Worm (Caenorhabditis elegans) whole organism, L1 larva: ENCODE results near the gene enu-3.6.

Source experiments
- C04F5.9 ChIP-seq: sonication (generic microtip); optimal IDR thresholded peaks from 2 replicates; lab custom pipeline; 2016; ENCODE audit warnings: missing genetic modification characterization, missing compliant biosample characterization
- C34B4.2 ChIP-seq: sonication (generic microtip); optimal IDR thresholded peaks from 2 replicates; lab custom pipeline; 2017; ENCODE audit warnings: mild to moderate bottlenecking, missing genetic modification characterization, missing compliant biosample characterization
- Y116A8C.19 ChIP-seq: sonication (generic microtip); optimal IDR thresholded peaks from 2 replicates; lab custom pipeline; 2016; ENCODE audit warnings: missing compliant biosample characterization, missing genetic modification characterization, borderline replicate concordance
- alr-1 ChIP-seq: fragments of 200-800 bp; sonication (Bioruptor generic); optimal IDR thresholded peaks from 2 replicates; lab custom pipeline; 2018; ENCODE audit warnings: borderline replicate concordance, mild to moderate bottlenecking, missing genetic modification characterization, missing compliant biosample characterization
- aly-2 ChIP-seq: fragments of 150-350 bp; optimal IDR thresholded peaks from 2 replicates; lab custom pipeline; 2014; ENCODE audit warnings: missing biosample characterization, missing genetic modification characterization
- ama-1 ChIP-seq: fragments of 150-350 bp; optimal IDR thresholded peaks from 2 replicates; lab custom pipeline; 2014
- blmp-1 ChIP-seq: fragments of 150-350 bp; optimal IDR thresholded peaks from 2 replicates; lab custom pipeline; 2014; ENCODE audit warnings: missing biosample characterization, missing genetic modification characterization
- ceh-63 ChIP-seq: fragments of 200-800 bp; sonication (Bioruptor generic); optimal IDR thresholded peaks from 2 replicates; lab custom pipeline; 2018; ENCODE audit warnings: mild to moderate bottlenecking, missing genetic modification characterization, missing compliant biosample characterization
- ceh-88 ChIP-seq: fragments of 200-800 bp; sonication (Bioruptor generic); IDR thresholded peaks from 2 replicates; pipeline ENCODE4 v1.3.6; 2022; ENCODE audit warnings: missing genetic modification characterization, missing compliant biosample characterization
- ceh-90 ChIP-seq: sonication (generic microtip); optimal IDR thresholded peaks from 2 replicates; lab custom pipeline; 2016; ENCODE audit warnings: missing genetic modification characterization, missing compliant biosample characterization
- dsc-1 ChIP-seq: sonication (generic microtip); optimal IDR thresholded peaks from 2 replicates; lab custom pipeline; 2016; ENCODE audit warnings: mild to moderate bottlenecking, missing genetic modification characterization, missing compliant biosample characterization
- efl-1 ChIP-seq, 4 experiments: fragments of 150-350 bp; optimal IDR thresholded peaks in 3 of 4; peaks in 1 of 4; 1 replicate in 1 of 4; 2 replicates in 3 of 4; lab custom pipeline; 2014; ENCODE audit warnings: missing biosample characterization in 2 of 4, missing genetic modification characterization in 2 of 4, missing genetic modification reagents in 2 of 4
- egl-13 ChIP-seq: sonication (generic microtip); optimal IDR thresholded peaks from 2 replicates; lab custom pipeline; 2016; ENCODE audit warnings: missing genotype, missing genetic modification reagents, missing genetic modification characterization, missing compliant biosample characterization
- elt-3 ChIP-seq, 6 experiments: fragments of 150-350 bp in 1 of 6; sonication (generic microtip); optimal IDR thresholded peaks; 2 replicates each; lab custom pipeline; 2017 to 2018; ENCODE audit warnings: missing biosample characterization in 6 of 6, missing genetic modification characterization in 6 of 6, inconsistent platforms in 1 of 6
- grh-1 ChIP-seq: fragments of 200-800 bp; sonication (Bioruptor generic); IDR thresholded peaks from 2 replicates; pipeline ENCODE4 v1.3.6; 2022; ENCODE audit warnings: missing genetic modification reagents, missing genetic modification characterization, missing compliant biosample characterization
- hlh-17 ChIP-seq: fragments of 200-800 bp; sonication (Bioruptor generic); optimal IDR thresholded peaks from 2 replicates; lab custom pipeline; 2018; ENCODE audit warnings: missing genetic modification characterization, mild to moderate bottlenecking, missing compliant biosample characterization, moderate library complexity, borderline replicate concordance
- hpl-2 ChIP-seq: fragments of 150-350 bp; optimal IDR thresholded peaks from 2 replicates; lab custom pipeline; 2014; ENCODE audit warnings: missing biosample characterization, missing genetic modification reagents, missing genetic modification characterization
- jun-1 ChIP-seq: fragments of 150-350 bp; optimal IDR thresholded peaks from 2 replicates; lab custom pipeline; 2014; ENCODE audit warnings: missing biosample characterization, missing genetic modification reagents, missing genetic modification characterization
- lin-13 ChIP-seq: fragments of 150-350 bp; optimal IDR thresholded peaks from 2 replicates; lab custom pipeline; 2014; ENCODE audit warnings: missing biosample characterization, missing genetic modification reagents, missing genetic modification characterization
- lin-14 ChIP-seq: fragments of 200-800 bp; sonication (Bioruptor generic); optimal IDR thresholded peaks from 2 replicates; lab custom pipeline; 2018; ENCODE audit warnings: mild to moderate bottlenecking, missing genetic modification characterization, moderate library complexity, missing compliant biosample characterization
- lin-15B ChIP-seq: fragments of 150-350 bp; sonication (generic microtip); optimal IDR thresholded peaks from 3 replicates; lab custom pipeline; 2014; ENCODE audit warnings: missing biosample characterization, missing genetic modification characterization
- lin-35 ChIP-seq, 2 experiments: fragments of 150-350 bp; optimal IDR thresholded peaks; 2 replicates each; lab custom pipeline; 2014; ENCODE audit warnings: missing biosample characterization in 2 of 2, missing genetic modification characterization in 2 of 2, missing genetic modification reagents in 2 of 2
- lin-39 ChIP-seq: fragments of 150-350 bp; optimal IDR thresholded peaks from 2 replicates; lab custom pipeline; 2014; ENCODE audit warnings: missing biosample characterization, missing genetic modification reagents, missing genetic modification characterization
- lsy-2 ChIP-seq, 2 experiments: fragments of 150-350 bp; optimal IDR thresholded peaks; 2 replicates each; lab custom pipeline; 2014; ENCODE audit warnings: missing biosample characterization in 2 of 2, missing genetic modification characterization in 2 of 2
- mab-9 ChIP-seq: fragments of 200-800 bp; sonication (Bioruptor generic); IDR thresholded peaks from 2 replicates; pipeline ENCODE4 v1.3.6; 2022; ENCODE audit warnings: missing genetic modification reagents, missing genetic modification characterization, missing compliant biosample characterization
- nhr-11 ChIP-seq: fragments of 150-350 bp; optimal IDR thresholded peaks from 2 replicates; lab custom pipeline; 2014; ENCODE audit warnings: missing biosample characterization, missing genetic modification characterization
- nhr-12 ChIP-seq: sonication (generic microtip); optimal IDR thresholded peaks from 2 replicates; lab custom pipeline; 2017; ENCODE audit warnings: missing biosample characterization, missing genetic modification characterization
- nhr-237 ChIP-seq: fragments of 150-350 bp; optimal IDR thresholded peaks from 2 replicates; lab custom pipeline; 2014; ENCODE audit warnings: missing biosample characterization, missing genetic modification characterization
- nhr-71 ChIP-seq: sonication (generic microtip); optimal IDR thresholded peaks from 2 replicates; lab custom pipeline; 2016; ENCODE audit warnings: mild to moderate bottlenecking, missing genetic modification characterization, moderate library complexity, missing compliant biosample characterization
- nhr-76 ChIP-seq: sonication (generic microtip); optimal IDR thresholded peaks from 2 replicates; lab custom pipeline; 2017; ENCODE audit warnings: missing biosample characterization, missing genetic modification characterization
- nhr-77 ChIP-seq: fragments of 150-350 bp; optimal IDR thresholded peaks from 2 replicates; lab custom pipeline; 2014; ENCODE audit warnings: missing biosample characterization, missing genetic modification characterization
- nhr-84 ChIP-seq: sonication (generic microtip); optimal IDR thresholded peaks from 2 replicates; lab custom pipeline; 2017; ENCODE audit warnings: missing biosample characterization, missing genetic modification characterization
- nhr-85 ChIP-seq: sonication (generic microtip); peaks from one replicate; lab custom pipeline; 2016; ENCODE audit warnings: missing genetic modification characterization, inconsistent platforms, missing compliant biosample characterization
- rnt-1 ChIP-seq: sonication (generic microtip); optimal IDR thresholded peaks from 2 replicates; lab custom pipeline; 2016; ENCODE audit warnings: mild to moderate bottlenecking, missing genetic modification characterization, moderate library complexity, missing compliant biosample characterization
- skn-1 ChIP-seq: fragments of 150-350 bp; optimal IDR thresholded peaks from 2 replicates; lab custom pipeline; 2014; ENCODE audit warnings: missing biosample characterization, missing genetic modification characterization
- sup-37 ChIP-seq: fragments of 200-800 bp; sonication (Bioruptor generic); optimal IDR thresholded peaks from 2 replicates; lab custom pipeline; 2018; ENCODE audit warnings: mild to moderate bottlenecking, missing genetic modification characterization, missing compliant biosample characterization
- unc-130 ChIP-seq: fragments of 150-350 bp; optimal IDR thresholded peaks from 2 replicates; lab custom pipeline; 2017; ENCODE audit warnings: missing biosample characterization, missing genetic modification characterization, inconsistent platforms
- vab-15 ChIP-seq: sonication (generic microtip); optimal IDR thresholded peaks from 2 replicates; lab custom pipeline; 2017; ENCODE audit warnings: missing genotype, mild to moderate bottlenecking, missing genetic modification characterization, missing compliant biosample characterization
- xbp-1 ChIP-seq: sonication (generic microtip); optimal IDR thresholded peaks from 2 replicates; lab custom pipeline; 2016; ENCODE audit warnings: missing genetic modification characterization, missing compliant biosample characterization
- ztf-11 ChIP-seq, 2 experiments: sonication (generic microtip); optimal IDR thresholded peaks; 2 replicates each; lab custom pipeline; 2016 to 2017; ENCODE audit warnings: missing genetic modification characterization in 2 of 2, missing biosample characterization in 1 of 2, missing compliant biosample characterization in 1 of 2

Gene enu-3.6

ce11 chrIII:10742382-10742860 lies 7.8 kb upstream of the enu-3.6 start, which contains the start of the genes tbb-1 and rib-2 (continued):
- TF ChIP-seq lin-13 (GFP tag; lab: Kevin White, UChicago) (peak; percentile 52), nhr-11 (no peak), ceh-63 (no peak), hpl-2 (GFP tag; lab: Kevin White, UChicago) (no peak), nhr-85 (peak; percentile 79), unc-130 (tag; lab: Kevin White, UChicago) (peak; percentile 72), lin-15B (tag; lab: Kevin White, UChicago) (peak; percentile 90), ceh-88 (no peak; the same call in 1 of the 2 replicates), dsc-1 (tag; lab: Kevin White, UChicago) (no peak), xbp-1 (tag; lab: Kevin White, UChicago) (peak; percentile 57), alr-1 (tag; lab: Kevin White, UChicago) (no peak), lin-39 (tag; lab: Kevin White, UChicago) (no peak), nhr-77 (tag; lab: Kevin White, UChicago) (peak; percentile 63), ama-1 (lab: Kevin White, UChicago) (no peak), jun-1 (tag; lab: Kevin White, UChicago) (peak; percentile 72), lin-35 (GFP tag; optimal IDR thresholded peaks at IDR 0.05; lab: Kevin White, UChicago) (peak; percentile 90 to 94), nhr-76 (tag; lab: Kevin White, UChicago) (no peak), blmp-1 (tag; lab: Kevin White, UChicago) (peak; percentile 61), ztf-11 (tag; optimal IDR thresholded peaks at IDR 0.05; lab: Kevin White, UChicago) (no peak), aly-2 (tag; lab: Kevin White, UChicago) (no peak), grh-1 (GFP tag; lab: Robert Waterston, UW) (no peak), elt-3 (tag; optimal IDR thresholded peaks at IDR 0.05; lab: Kevin White, UChicago) (peak in 2 of 6 experiments; percentile 44 to 62), Y116A8C.19 (tag; lab: Kevin White, UChicago) (no peak), rnt-1 (peak; percentile 54), lsy-2 (tag; optimal IDR thresholded peaks at IDR 0.05; lab: Kevin White, UChicago) (peak; percentile 55 to 84), lin-14 (GFP tag; lab: Kevin White, UChicago) (peak; percentile 85), nhr-12 (tag; lab: Kevin White, UChicago) (no peak), nhr-84 (no peak), egl-13 (tag; lab: Kevin White, UChicago) (no peak), mab-9 (GFP tag; lab: Robert Waterston, UW) (no peak), vab-15 (tag; lab: Kevin White, UChicago) (no peak)
- TF ChIP-seq, all 84 proteins: peak for 35

- no peak for TF ChIP-seq efl-1 (optimal IDR thresholded peaks at IDR 0.05; lab: Kevin White, UChicago)
- peak in 1 of 2 experiments; percentile 12 for TF ChIP-seq efl-1 (GFP tag; optimal IDR thresholded peaks at IDR 0.05 in 1 of 2; lab: Kevin White, UChicago)
- no peak for TF ChIP-seq sup-37 (GFP tag; lab: Kevin White, UChicago)
- no peak for TF ChIP-seq hlh-17
- TF ChIP-seq ceh-90, result no peak
- no peak for TF ChIP-seq skn-1 (tag; lab: Kevin White, UChicago)
- peak; percentile 50 for TF ChIP-seq aly-2 (tag; lab: Kevin White, UChicago)
- no peak for TF ChIP-seq nhr-237 (tag; lab: Kevin White, UChicago)
- no peak for TF ChIP-seq C04F5.9 (tag; lab: Kevin White, UChicago)
- peak; percentile 23 for TF ChIP-seq nhr-71 (tag; lab: Kevin White, UChicago)
- TF ChIP-seq nhr-85, result peak; percentile 62
- peak in 1 of 2 experiments; percentile 1 for TF ChIP-seq lsy-2 (tag; optimal IDR thresholded peaks at IDR 0.05; lab: Kevin White, UChicago)
- TF ChIP-seq grh-1 (GFP tag; lab: Robert Waterston, UW), result no peak
- TF ChIP-seq C34B4.2, result no peak
- no peak for TF ChIP-seq unc-130 (tag; lab: Kevin White, UChicago)
Observed at ce11 chrIII:10746406-10746807, 3.8 kb upstream of the enu-3.6 start.
